Worm (Caenorhabditis elegans): ENCODE measurements around the gene daf-10.
"Not testable (repeated sequence)": the region's sequence is repeated elsewhere in the genome, so short reads cannot be mapped to it uniquely, and the experiment has no call there.

The daf-10 gene

ce11 chrIV:9146111-9146510 lies at the start of gene daf-10:
Gene daf-10 (minus strand): TSS chrIV:9146211.
- TF ChIP-seq lin-39 (tag; optimal IDR thresholded peaks at IDR 0.05) (no peak), ztf-11 (tag; optimal IDR thresholded peaks at IDR 0.05) (no peak), fkh-2 (tag; optimal IDR thresholded peaks at IDR 0.05) (no peak), nhr-12 (tag; optimal IDR thresholded peaks at IDR 0.05) (no peak), fos-1 (tag; optimal IDR thresholded peaks at IDR 0.05) (no peak), elt-1 (tag; optimal IDR thresholded peaks at IDR 0.05) (no peak), egl-5 (tag; optimal IDR thresholded peaks at IDR 0.05) (no peak), egl-27 (tag; optimal IDR thresholded peaks at IDR 0.05) (no peak), ceh-82 (tag; optimal IDR thresholded peaks at IDR 0.05) (no peak), ama-1 (optimal IDR thresholded peaks at IDR 0.05) (no peak), nhr-67 (tag; optimal IDR thresholded peaks at IDR 0.05) (no peak)

- TF ChIP-seq lin-39 (tag; optimal IDR thresholded peaks at IDR 0.05); unc-62 (GFP tag; optimal IDR thresholded peaks at IDR 0.05); nfya-1 (tag; optimal IDR thresholded peaks at IDR 0.05; ENCODE audit: insufficient read depth): not testable (repeated sequence)
Measured at ce11 chrIV:9194524-9194923, 48.5 kb upstream of the daf-10 start, which contains the start of gene C46C2.7. Gene C46C2.7 (plus strand): TSS chrIV:9194824.

ce11 chrIV:9192522-9192921 lies 46.5 kb upstream of the daf-10 start, which contains the start of gene C46C2.5:
Gene C46C2.5 (minus strand): TSS chrIV:9192622.
- no peak for TF ChIP-seq zag-1 (tag; optimal IDR thresholded peaks at IDR 0.05)
- TF ChIP-seq nhr-12 (tag; optimal IDR thresholded peaks at IDR 0.05): no peak
- TF ChIP-seq ceh-9 (tag; optimal IDR thresholded peaks at IDR 0.05): no peak
- TF ChIP-seq hmg-11 (tag; optimal IDR thresholded peaks at IDR 0.05): no peak
- no peak for TF ChIP-seq elt-3 (tag; optimal IDR thresholded peaks at IDR 0.05)
- no peak for TF ChIP-seq nfya-1 (tag; optimal IDR thresholded peaks at IDR 0.05; ENCODE audit: insufficient read depth)
- TF ChIP-seq egl-5 (tag; optimal IDR thresholded peaks at IDR 0.05): no peak
- no peak for TF ChIP-seq ztf-4 (tag; optimal IDR thresholded peaks at IDR 0.05)
- no peak for TF ChIP-seq nhr-25 (tag; optimal IDR thresholded peaks at IDR 0.05)
- TF ChIP-seq skn-1 (tag; optimal IDR thresholded peaks at IDR 0.05): no peak
- TF ChIP-seq pha-4 (tag; optimal IDR thresholded peaks at IDR 0.05): no peak
- no peak for TF ChIP-seq tbx-2 (tag; optimal IDR thresholded peaks at IDR 0.05)
- no peak for TF ChIP-seq lsy-12 (tag; optimal IDR thresholded peaks at IDR 0.05)
- TF ChIP-seq fkh-2 (tag; optimal IDR thresholded peaks at IDR 0.05): no peak
- TF ChIP-seq nhr-76 (tag; optimal IDR thresholded peaks at IDR 0.05): no peak

ce11 chrIV:9191183-9191582 lies 45.2 kb upstream of the daf-10 start:
- TF ChIP-seq pha-4 (tag; optimal IDR thresholded peaks at IDR 0.05): peak; percentile 78
- no peak for TF ChIP-seq elt-2 (tag; optimal IDR thresholded peaks at IDR 0.05)
- no peak for TF ChIP-seq fos-1 (tag; optimal IDR thresholded peaks at IDR 0.05)
- TF ChIP-seq nhr-43 (tag; optimal IDR thresholded peaks at IDR 0.05; ENCODE audit: poor library complexity, severe bottlenecking): peak; percentile 59
- peak; percentile 30 for TF ChIP-seq lin-15B (tag; optimal IDR thresholded peaks at IDR 0.05)
- no peak for TF ChIP-seq ceh-82 (tag; optimal IDR thresholded peaks at IDR 0.05)
- peak; percentile 53 for TF ChIP-seq jun-1 (tag; optimal IDR thresholded peaks at IDR 0.05)
- TF ChIP-seq ceh-28 (tag; optimal IDR thresholded peaks at IDR 0.05): no peak
- TF ChIP-seq fkh-10 (GFP tag; optimal IDR thresholded peaks at IDR 0.05): no peak
- TF ChIP-seq elt-3 (tag; optimal IDR thresholded peaks at IDR 0.05): no peak
- TF ChIP-seq lin-39 (tag; optimal IDR thresholded peaks at IDR 0.05): peak; percentile 80
- TF ChIP-seq aly-2 (tag; optimal IDR thresholded peaks at IDR 0.05): no peak
- TF ChIP-seq ceh-9 (tag; optimal IDR thresholded peaks at IDR 0.05): no peak
- TF ChIP-seq egl-5 (tag; optimal IDR thresholded peaks at IDR 0.05): peak; percentile 41
- no peak for TF ChIP-seq nhr-76 (tag; optimal IDR thresholded peaks at IDR 0.05)
- TF ChIP-seq nhr-25 (tag; optimal IDR thresholded peaks at IDR 0.05): peak; percentile 39
- no peak for TF ChIP-seq mml-1 (tag; optimal IDR thresholded peaks at IDR 0.05)
- no peak for TF ChIP-seq daf-12 (tag; optimal IDR thresholded peaks at IDR 0.05)
- TF ChIP-seq nhr-23 (tag; optimal IDR thresholded peaks at IDR 0.05): peak; percentile 50
- no peak for TF ChIP-seq ceh-16 (tag; optimal IDR thresholded peaks at IDR 0.05)

- TF ChIP-seq eor-1 (tag; optimal IDR thresholded peaks at IDR 0.05) (no peak), aly-2 (tag; optimal IDR thresholded peaks at IDR 0.05) (no peak), jun-1 (tag; optimal IDR thresholded peaks at IDR 0.05) (no peak), egl-5 (tag; optimal IDR thresholded peaks at IDR 0.05) (no peak), nhr-43 (tag; optimal IDR thresholded peaks at IDR 0.05; ENCODE audit: poor library complexity, severe bottlenecking) (no peak), ztf-4 (tag; optimal IDR thresholded peaks at IDR 0.05) (no peak), R02D3.7 (tag; optimal IDR thresholded peaks at IDR 0.05) (no peak), tbx-2 (tag; optimal IDR thresholded peaks at IDR 0.05) (no peak), fkh-10 (GFP tag; optimal IDR thresholded peaks at IDR 0.05) (no peak), lsy-12 (tag; optimal IDR thresholded peaks at IDR 0.05) (no peak), unc-39 (tag; optimal IDR thresholded peaks at IDR 0.05) (no peak), unc-62 (GFP tag; optimal IDR thresholded peaks at IDR 0.05) (no peak), skn-1 (tag; optimal IDR thresholded peaks at IDR 0.05) (no peak), nhr-28 (tag; optimal IDR thresholded peaks at IDR 0.05) (no peak), ztf-11 (tag; optimal IDR thresholded peaks at IDR 0.05) (no peak), elt-3 (tag; optimal IDR thresholded peaks at IDR 0.05) (no peak)
Measured at ce11 chrIV:9184547-9184946, 38.5 kb upstream of the daf-10 start, which contains the start of gene C07C7.1. Gene C07C7.1 (plus strand): TSS chrIV:9184847.

Measured in whole organism, L3 larva.